Fruit fly (Drosophila melanogaster) whole organism, embryonic: ENCODE data around the gene CG44303.

Experiments
- Abd-B ChIP-seq: fragments of 200-800 bp; sonication (Bioruptor generic); optimal IDR thresholded peaks from 2 replicates; lab custom pipeline; 2018; ENCODE audit warnings: missing biosample characterization, mild to moderate bottlenecking, missing genetic modification characterization, moderate library complexity
- C15 ChIP-seq: fragments of 200-800 bp; sonication (Bioruptor generic); IDR thresholded peaks from 3 replicates; pipeline ENCODE4 v1.3.6; 2022; ENCODE audit warnings: missing biosample characterization, missing genetic modification characterization
- CG10147 ChIP-seq: fragments of 200-800 bp; sonication (Bioruptor generic); optimal IDR thresholded peaks from 2 replicates; lab custom pipeline; 2019; ENCODE audit warnings: missing biosample characterization, mild to moderate bottlenecking, missing genetic modification characterization, moderate library complexity
- CG10462 ChIP-seq: fragments of 200-800 bp; sonication (Bioruptor generic); optimal IDR thresholded peaks from 2 replicates; lab custom pipeline; 2016; ENCODE audit warnings: missing biosample characterization, missing genetic modification characterization
- CG11093 ChIP-seq: fragments of 200-800 bp; sonication (Bioruptor generic); IDR thresholded peaks from 3 replicates; pipeline ENCODE4 v1.3.6; 2022; ENCODE audit warnings: missing biosample characterization, missing genetic modification characterization
- CG11456 ChIP-seq: fragments of 200-800 bp; sonication (Bioruptor generic); IDR thresholded peaks from 3 replicates; pipeline ENCODE4 v1.3.6; 2022; ENCODE audit warnings: missing biosample characterization, missing genetic modification characterization
- CG13287 ChIP-seq: fragments of 200-800 bp; sonication (Bioruptor generic); IDR thresholded peaks from 2 replicates; pipeline ENCODE4 v1.3.6; 2022; ENCODE audit warnings: missing biosample characterization, missing genetic modification characterization; ENCODE audit not compliant: partially characterized antibody
- CG13624 ChIP-seq: fragments of 200-800 bp; sonication (Bioruptor generic); optimal IDR thresholded peaks from 2 replicates; lab custom pipeline; 2016; ENCODE audit warnings: missing biosample characterization, missing genetic modification characterization
- CG13894 ChIP-seq: fragments of 200-800 bp; sonication (Bioruptor generic); optimal IDR thresholded peaks from 3 replicates; lab custom pipeline; 2018; ENCODE audit warnings: missing biosample characterization, mild to moderate bottlenecking, missing genetic modification characterization, moderate library complexity
- CG17359 ChIP-seq: fragments of 200-800 bp; sonication (Bioruptor generic); optimal IDR thresholded peaks from 3 replicates; lab custom pipeline; 2018; ENCODE audit warnings: missing biosample characterization, mild to moderate bottlenecking, missing genetic modification characterization, moderate library complexity
- CG18011 ChIP-seq: fragments of 200-800 bp; sonication (Bioruptor generic); optimal IDR thresholded peaks from 2 replicates; lab custom pipeline; 2017; ENCODE audit warnings: missing biosample characterization, missing genetic modification characterization, mild to moderate bottlenecking, moderate library complexity, missing genotype
- CG2678 ChIP-seq: fragments of 200-800 bp; sonication (Bioruptor generic); optimal IDR thresholded peaks from 3 replicates; lab custom pipeline; 2019; ENCODE audit warnings: missing biosample characterization, mild to moderate bottlenecking, missing genetic modification characterization, moderate library complexity
- CG3163 ChIP-seq: fragments of 200-800 bp; sonication (Bioruptor generic); optimal IDR thresholded peaks from 3 replicates; lab custom pipeline; 2016; ENCODE audit warnings: missing biosample characterization, missing genetic modification characterization
- CG3838 ChIP-seq: fragments of 200-800 bp; sonication (Bioruptor generic); optimal IDR thresholded peaks from 3 replicates; lab custom pipeline; 2016; ENCODE audit warnings: missing biosample characterization, missing genetic modification characterization
- CG4424 ChIP-seq: fragments of 200-800 bp; sonication (Bioruptor generic); optimal IDR thresholded peaks from 3 replicates; lab custom pipeline; 2016; ENCODE audit warnings: missing biosample characterization, missing genetic modification characterization
- CG6254 ChIP-seq: fragments of 200-800 bp; sonication (Bioruptor generic); optimal IDR thresholded peaks from 3 replicates; lab custom pipeline; 2017; ENCODE audit warnings: mild to moderate bottlenecking, missing biosample characterization, missing genetic modification reagents, missing genetic modification characterization
- CG7786 ChIP-seq: fragments of 200-800 bp; sonication (Bioruptor generic); optimal IDR thresholded peaks from 2 replicates; lab custom pipeline; 2016; ENCODE audit warnings: missing biosample characterization, missing genetic modification characterization
- CG8089 ChIP-seq: fragments of 200-800 bp; sonication (Bioruptor generic); optimal IDR thresholded peaks from 3 replicates; lab custom pipeline; 2016; ENCODE audit warnings: missing biosample characterization, missing genetic modification characterization
- CG9215 ChIP-seq: fragments of 200-800 bp; sonication (Bioruptor generic); IDR thresholded peaks from 2 replicates; pipeline ENCODE4 v1.3.6; 2022; ENCODE audit warnings: missing biosample characterization, missing genetic modification characterization
- Camta ChIP-seq: fragments of 200-800 bp; sonication (Bioruptor generic); optimal IDR thresholded peaks from 2 replicates; lab custom pipeline; 2016; ENCODE audit warnings: missing biosample characterization, missing genetic modification characterization
- D19B ChIP-seq: fragments of 200-800 bp; sonication (Bioruptor generic); optimal IDR thresholded peaks from 2 replicates; lab custom pipeline; 2017; ENCODE audit warnings: missing biosample characterization, mild to moderate bottlenecking, missing genetic modification characterization
- Dip2 ChIP-seq: fragments of 200-800 bp; sonication (Bioruptor generic); IDR thresholded peaks from 2 replicates; pipeline ENCODE4 v1.3.6; 2022; ENCODE audit warnings: missing biosample characterization, missing genetic modification characterization
- H2.0 ChIP-seq: fragments of 200-800 bp; sonication (Bioruptor generic); IDR thresholded peaks from 2 replicates; pipeline ENCODE4 v1.3.6; 2022; ENCODE audit warnings: missing biosample characterization, missing genetic modification characterization
- HLH4C ChIP-seq: fragments of 200-800 bp; sonication (Bioruptor generic); IDR thresholded peaks from 3 replicates; pipeline ENCODE4 v1.3.6; 2022; ENCODE audit warnings: missing biosample characterization, missing genetic modification characterization; ENCODE audit not compliant: partially characterized antibody
- Max ChIP-seq: fragments of 200-800 bp; sonication (Bioruptor generic); optimal IDR thresholded peaks from 2 replicates; lab custom pipeline; 2016; ENCODE audit warnings: missing biosample characterization, mild to moderate bottlenecking, missing genetic modification characterization
- ab ChIP-seq: fragments of 200-800 bp; sonication (Bioruptor generic); optimal IDR thresholded peaks from 2 replicates; lab custom pipeline; 2016; ENCODE audit warnings: missing biosample characterization, missing genetic modification characterization
- abd-A ChIP-seq: fragments of 200-800 bp; sonication (Bioruptor generic); optimal IDR thresholded peaks from 3 replicates; lab custom pipeline; 2019; ENCODE audit warnings: missing biosample characterization, mild to moderate bottlenecking, missing genetic modification characterization, moderate library complexity
- al ChIP-seq: fragments of 200-800 bp; sonication (Bioruptor generic); IDR thresholded peaks from 2 replicates; pipeline ENCODE4 v1.3.6; 2022; ENCODE audit warnings: missing biosample characterization, missing genetic modification characterization
- ap ChIP-seq: fragments of 200-800 bp; sonication (Bioruptor generic); IDR thresholded peaks from 2 replicates; pipeline ENCODE4 v1.3.6; 2022; ENCODE audit warnings: missing biosample characterization, missing genetic modification characterization
- bigmax ChIP-seq: fragments of 200-800 bp; sonication (Bioruptor generic); optimal IDR thresholded peaks from 2 replicates; lab custom pipeline; 2018; ENCODE audit warnings: missing biosample characterization, mild to moderate bottlenecking, missing genetic modification characterization
- bowl ChIP-seq: fragments of 200-800 bp; sonication (Bioruptor generic); IDR thresholded peaks from 2 replicates; pipeline ENCODE4 v1.3.6; 2022; ENCODE audit warnings: missing biosample characterization, missing genetic modification characterization
- br ChIP-seq: fragments of >200 bp; optimal IDR thresholded peaks from 2 replicates; lab custom pipeline; 2017
- crol ChIP-seq: fragments of 200-800 bp; sonication (Bioruptor generic); IDR thresholded peaks from 2 replicates; pipeline ENCODE4 v1.3.6; 2022; ENCODE audit warnings: missing biosample characterization, missing genetic modification characterization
- dan ChIP-seq: fragments of 200-800 bp; sonication (Bioruptor generic); IDR thresholded peaks from 2 replicates; pipeline ENCODE4 v1.3.6; 2022; ENCODE audit warnings: missing biosample characterization, missing genetic modification characterization
- disco-r ChIP-seq: fragments of 200-800 bp; sonication (Bioruptor generic); optimal IDR thresholded peaks from 2 replicates; lab custom pipeline; 2016; ENCODE audit warnings: missing biosample characterization, missing genetic modification characterization
- hb ChIP-seq: fragments of 200-800 bp; sonication (Bioruptor generic); IDR thresholded peaks from 3 replicates; pipeline ENCODE4 v1.3.6; 2022; ENCODE audit warnings: missing biosample characterization, missing genetic modification characterization; ENCODE audit not compliant: partially characterized antibody
- ind ChIP-seq: fragments of 200-800 bp; sonication (Bioruptor generic); optimal IDR thresholded peaks from 3 replicates; lab custom pipeline; 2016; ENCODE audit warnings: missing biosample characterization, missing genetic modification characterization
- insv ChIP-seq, 2 experiments: fragments of 200-800 bp; sonication (Bioruptor generic); optimal IDR thresholded peaks; 3 replicates each; lab custom pipeline; 2016 to 2018; ENCODE audit warnings: missing biosample characterization in 2 of 2, missing genetic modification characterization in 2 of 2
- inv ChIP-seq: fragments of 200-800 bp; sonication (Bioruptor generic); IDR thresholded peaks from 2 replicates; pipeline ENCODE4 v1.3.6; 2022; ENCODE audit warnings: missing biosample characterization, missing genetic modification characterization; ENCODE audit not compliant: partially characterized antibody
- lov ChIP-seq, 2 experiments: fragments of 200-800 bp in 1 of 2; fragments of >200 bp in 1 of 2; sonication (Bioruptor generic) in 1 of 2; IDR thresholded peaks in 1 of 2; optimal IDR thresholded peaks in 1 of 2; 2 replicates in 1 of 2; 3 replicates in 1 of 2; pipeline versions ENCODE4 v1.3.6 to Lab custom; 2017 to 2022; ENCODE audit warnings: missing biosample characterization in 1 of 2, missing genetic modification characterization in 1 of 2
- pan ChIP-seq, 4 experiments: fragments of >200 bp in 3 of 4; fragments of 200-800 bp in 1 of 4; sonication (Bioruptor generic) in 1 of 4; optimal IDR thresholded peaks in 3 of 4; IDR thresholded peaks in 1 of 4; 2 replicates each; pipeline versions ENCODE4 v1.3.6 to Lab custom; 2017 to 2022; ENCODE audit warnings: missing biosample characterization in 2 of 4, missing genetic modification characterization in 2 of 4, mixed read lengths in 1 of 4
- run ChIP-seq: fragments of 200-800 bp; sonication (Bioruptor generic); optimal IDR thresholded peaks from 3 replicates; lab custom pipeline; 2018; ENCODE audit warnings: missing biosample characterization, mild to moderate bottlenecking, missing genetic modification characterization
- sens ChIP-seq: fragments of 200-800 bp; sonication (Bioruptor generic); peaks from one replicate; lab custom pipeline; 2016; ENCODE audit warnings: missing biosample characterization, missing genetic modification characterization
- seq ChIP-seq: fragments of 200-800 bp; sonication (Bioruptor generic); IDR thresholded peaks from 2 replicates; pipeline ENCODE4 v1.3.6; 2022; ENCODE audit warnings: missing biosample characterization, missing genetic modification characterization
- sim ChIP-seq: fragments of 200-800 bp; sonication (Bioruptor generic); IDR thresholded peaks from 2 replicates; pipeline ENCODE4 v1.3.6; 2022; ENCODE audit warnings: missing biosample characterization, missing genetic modification characterization
- ssp ChIP-seq: fragments of 200-800 bp; sonication (Bioruptor generic); IDR thresholded peaks from 2 replicates; pipeline ENCODE4 v1.3.6; 2022; ENCODE audit warnings: missing biosample characterization, missing genetic modification characterization
- tgo ChIP-seq: fragments of 200-800 bp; sonication (Bioruptor generic); IDR thresholded peaks from 3 replicates; pipeline ENCODE4 v1.3.6; 2022; ENCODE audit warnings: missing biosample characterization, missing genetic modification characterization
- trem ChIP-seq: fragments of 200-800 bp; optimal IDR thresholded peaks from 3 replicates; lab custom pipeline; 2019; ENCODE audit warnings: missing biosample characterization, mild to moderate bottlenecking, missing genetic modification characterization, moderate library complexity
- tx ChIP-seq: fragments of 200-800 bp; sonication (Bioruptor generic); optimal IDR thresholded peaks from 2 replicates; lab custom pipeline; 2016; ENCODE audit warnings: missing biosample characterization, missing genetic modification characterization

The CG44303 gene

dm6 chrX:6662876-6663551 is 24.2 kb downstream of the CG44303 start (continued):
- TF ChIP-seq pan (optimal IDR thresholded peaks at IDR 0.05; lab: Kevin White, UChicago) (no peak), pan (GFP tag; optimal IDR thresholded peaks at IDR 0.05 in 1 of 2, IDR thresholded peaks at IDR 0.05 in 1 of 2) (peak in 1 of 2 experiments; percentile 61), inv (GFP tag; lab: Robert Waterston, UW) (no peak), H2.0 (GFP tag; lab: Robert Waterston, UW) (peak; percentile 49; the same call in 1 of the 2 replicates), D19B (GFP tag; lab: Kevin White, UChicago) (no peak), hb (GFP tag; lab: Robert Waterston, UW) (no peak), Max (GFP tag; lab: Kevin White, UChicago) (no peak), disco-r (no peak), ind (GFP tag; lab: Kevin White, UChicago) (peak; percentile 60), ssp (GFP tag; lab: Robert Waterston, UW) (peak; percentile 40; the same call in 1 of the 2 replicates), CG4424 (GFP tag; lab: Kevin White, UChicago) (no peak), Dip2 (no peak), CG6254 (GFP tag; lab: Kevin White, UChicago) (peak; percentile 10), C15 (no peak), Camta (peak; percentile 38), abd-A (no peak), CG17359 (tag; lab: Kevin White, UChicago) (peak; percentile 19), ab (GFP tag; lab: Kevin White, UChicago) (no peak), crol (no peak), sens (GFP tag; lab: Kevin White, UChicago) (peak; percentile 93), bowl (GFP tag; lab: Robert Waterston, UW) (no peak), CG3838 (GFP tag; lab: Kevin White, UChicago) (no peak), CG3163 (peak; percentile 25), CG13894 (tag; lab: Kevin White, UChicago) (no peak), ap (GFP tag; lab: Robert Waterston, UW) (0 out of 2 replicates have a peak, but pooled peaks have one; percentile 27), al (GFP tag; lab: Robert Waterston, UW) (peak; percentile 49; the same call in 1 of the 2 replicates), CG8089 (GFP tag; lab: Kevin White, UChicago) (no peak), dan (no peak), HLH4C (GFP tag; lab: Robert Waterston, UW) (no peak), br (lab: Kevin White, UChicago) (no peak), trem (tag; lab: Kevin White, UChicago) (no peak), CG11093 (no peak), lov (optimal IDR thresholded peaks at IDR 0.05; lab: Kevin White, UChicago) (no peak), lov (GFP tag; IDR thresholded peaks at IDR 0.05; lab: Robert Waterston, UW) (no peak), sim (GFP tag; lab: Robert Waterston, UW) (no peak), bigmax (GFP tag; lab: Kevin White, UChicago) (no peak), CG13624 (GFP tag; lab: Kevin White, UChicago) (peak; percentile 17), CG2678 (tag; lab: Kevin White, UChicago) (peak; percentile 63), run (tag; lab: Kevin White, UChicago) (no peak), insv (GFP tag; optimal IDR thresholded peaks at IDR 0.05; lab: Kevin White, UChicago) (no peak), CG11456 (GFP tag; lab: Robert Waterston, UW) (0 out of 3 replicates have a peak, but pooled peaks have one; percentile 42), Abd-B (GFP tag; lab: Kevin White, UChicago) (peak; percentile 18), CG13287 (GFP tag; lab: Robert Waterston, UW) (no peak), tx (GFP tag; lab: Kevin White, UChicago) (no peak), CG10147 (GFP tag; lab: Kevin White, UChicago) (no peak), tgo (GFP tag; lab: Robert Waterston, UW) (peak; percentile 49; the same call in 2 of the 3 replicates), CG10462 (GFP tag; lab: Kevin White, UChicago) (no peak), CG18011 (no peak), CG7786 (peak; percentile 49), seq (GFP tag; lab: Robert Waterston, UW) (peak; percentile 59; the same call in 1 of the 2 replicates), CG9215 (GFP tag; lab: Robert Waterston, UW) (peak; percentile 41; the same call in 1 of the 2 replicates)
